Comparison of ENCODE assay signal across 5 worm cellular contexts in genomic region chrII:5389831-5390323, ce11.
TF ChIP-seq lines count a peak whose summit lies in the region.

TSS of gene ndx-6 (minus strand) at chrII:5389881.

TF ChIP-seq in whole organism, L1 larva, 84 proteins besides CTCF, POLR2A, EP300 and RAD21 (continues in another document):
- no peak for TF ChIP-seq C34B4.2 (tag; optimal IDR thresholded peaks at IDR 0.05; lab: Kevin White, UChicago)
- no peak for TF ChIP-seq ceh-8 (GFP tag; optimal IDR thresholded peaks at IDR 0.05; lab: Kevin White, UChicago)
- TF ChIP-seq zip-4 (GFP tag; optimal IDR thresholded peaks at IDR 0.05; lab: Kevin White, UChicago), result peak; percentile 36
- peak; percentile 93 for TF ChIP-seq rnt-1 (tag; optimal IDR thresholded peaks at IDR 0.05; lab: Kevin White, UChicago)
- TF ChIP-seq mab-9 (GFP tag; IDR thresholded peaks at IDR 0.05; lab: Robert Waterston, UW), result peak; percentile 39; the same call in 1 of the 2 replicates
- TF ChIP-seq nhr-12 (tag; optimal IDR thresholded peaks at IDR 0.05; lab: Kevin White, UChicago), result no peak
- no peak for TF ChIP-seq ceh-63 (GFP tag; optimal IDR thresholded peaks at IDR 0.05; lab: Kevin White, UChicago)
- peak; percentile 77 for TF ChIP-seq lin-13 (GFP tag; optimal IDR thresholded peaks at IDR 0.05; lab: Kevin White, UChicago)
- no peak for TF ChIP-seq zag-1 (tag; optimal IDR thresholded peaks at IDR 0.05; lab: Kevin White, UChicago)
- TF ChIP-seq blmp-1 (tag; optimal IDR thresholded peaks at IDR 0.05; lab: Kevin White, UChicago), result peak; percentile 81
- peak; percentile 62 for TF ChIP-seq lir-3 (tag; optimal IDR thresholded peaks at IDR 0.05; lab: Kevin White, UChicago; ENCODE audit: poor library complexity)
- peak; percentile 90 for TF ChIP-seq nhr-47 (tag; optimal IDR thresholded peaks at IDR 0.05; lab: Kevin White, UChicago)
- peak; percentile 90 for TF ChIP-seq C16A3.4 (tag; optimal IDR thresholded peaks at IDR 0.05; lab: Kevin White, UChicago)
- TF ChIP-seq nhr-84 (tag; optimal IDR thresholded peaks at IDR 0.05; lab: Kevin White, UChicago), result no peak
- peak; percentile 60 for TF ChIP-seq grh-1 (GFP tag; IDR thresholded peaks at IDR 0.05; lab: Robert Waterston, UW)
- TF ChIP-seq nhr-28 (tag; optimal IDR thresholded peaks at IDR 0.05; lab: Kevin White, UChicago), result no peak
- TF ChIP-seq dpl-1 (GFP tag; optimal IDR thresholded peaks at IDR 0.05; lab: Kevin White, UChicago), result peak; percentile 99
- peak; percentile 82 for TF ChIP-seq skn-1 (tag; optimal IDR thresholded peaks at IDR 0.05; lab: Kevin White, UChicago)

TF ChIP-seq in whole organism, L3 larva, 47 proteins besides CTCF, POLR2A, EP300 and RAD21 (continues in another document):
- TF ChIP-seq nhr-28 (tag; optimal IDR thresholded peaks at IDR 0.05; lab: Kevin White, UChicago) (no peak), ztf-4 (tag; optimal IDR thresholded peaks at IDR 0.05; lab: Kevin White, UChicago) (peak; percentile 58), ZK546.5 (tag; optimal IDR thresholded peaks at IDR 0.05; lab: Kevin White, UChicago) (no peak), ceh-28 (tag; optimal IDR thresholded peaks at IDR 0.05; lab: Kevin White, UChicago) (peak; percentile 55), daf-12 (tag; optimal IDR thresholded peaks at IDR 0.05; lab: Kevin White, UChicago) (no peak), nhr-237 (tag; optimal IDR thresholded peaks at IDR 0.05; lab: Kevin White, UChicago) (no peak), nhr-76 (tag; optimal IDR thresholded peaks at IDR 0.05; lab: Kevin White, UChicago) (no peak), lin-15B (tag; optimal IDR thresholded peaks at IDR 0.05; lab: Kevin White, UChicago) (peak; percentile 75), nhr-25 (tag; optimal IDR thresholded peaks at IDR 0.05; lab: Kevin White, UChicago) (peak; percentile 92), fkh-2 (tag; optimal IDR thresholded peaks at IDR 0.05; lab: Kevin White, UChicago) (no peak), zag-1 (tag; optimal IDR thresholded peaks at IDR 0.05; lab: Kevin White, UChicago) (no peak), nhr-23 (tag; optimal IDR thresholded peaks at IDR 0.05; lab: Kevin White, UChicago) (peak; percentile 92), eor-1 (tag; optimal IDR thresholded peaks at IDR 0.05; lab: Kevin White, UChicago) (no peak), pqm-1 (tag; optimal IDR thresholded peaks at IDR 0.05; lab: Kevin White, UChicago) (peak; percentile 29), snpc-4 (tag; optimal IDR thresholded peaks at IDR 0.05; lab: Kevin White, UChicago) (peak; percentile 75), elt-3 (tag; optimal IDR thresholded peaks at IDR 0.05; lab: Kevin White, UChicago) (no peak), nhr-77 (tag; optimal IDR thresholded peaks at IDR 0.05; lab: Kevin White, UChicago) (no peak), fos-1 (tag; optimal IDR thresholded peaks at IDR 0.05; lab: Kevin White, UChicago) (no peak), mdl-1 (tag; optimal IDR thresholded peaks at IDR 0.05; lab: Kevin White, UChicago) (no peak), pha-4 (tag; optimal IDR thresholded peaks at IDR 0.05; lab: Kevin White, UChicago) (peak; percentile 90)

TF ChIP-seq in whole organism, early embryonic, 17 proteins besides CTCF, POLR2A, EP300 and RAD21:
- TF ChIP-seq hmbx-1 (tag; optimal IDR thresholded peaks at IDR 0.05; lab: Kevin White, UChicago) (peak; percentile 7), flt-1 (GFP tag; IDR thresholded peaks at IDR 0.05; lab: Robert Waterston, UW) (no peak), F13C5.2 (tag; optimal IDR thresholded peaks at IDR 0.05; lab: Kevin White, UChicago) (peak; percentile 56), pes-1 (GFP tag; IDR thresholded peaks at IDR 0.05; lab: Robert Waterston, UW) (peak; percentile 66), aly-1 (tag; optimal IDR thresholded peaks at IDR 0.05; lab: Kevin White, UChicago) (no peak), B0310.2 (tag; optimal IDR thresholded peaks at IDR 0.05; lab: Kevin White, UChicago) (no peak), ceh-13 (GFP tag; optimal IDR thresholded peaks at IDR 0.05; lab: Kevin White, UChicago) (no peak), tbx-37 (GFP tag; conservative IDR thresholded peaks at IDR 0.05; lab: Robert Waterston, UW) (peak; percentile 45; the same call in 1 of the 2 replicates), ets-7 (tag; optimal IDR thresholded peaks at IDR 0.05; lab: Kevin White, UChicago) (peak; percentile 20), hmg-4 (GFP tag; optimal IDR thresholded peaks at IDR 0.05; lab: Kevin White, UChicago) (no peak), sea-1 (GFP tag; conservative IDR thresholded peaks at IDR 0.05; lab: Robert Waterston, UW) (no peak), hnd-1 (tag; optimal IDR thresholded peaks at IDR 0.05; lab: Kevin White, UChicago) (no peak), ceh-36 (tag; optimal IDR thresholded peaks at IDR 0.05; lab: Kevin White, UChicago) (peak; percentile 30), tbx-11 (GFP tag; IDR thresholded peaks at IDR 0.05; lab: Robert Waterston, UW) (no peak), ama-1 (optimal IDR thresholded peaks at IDR 0.05; lab: Kevin White, UChicago) (no peak), scrt-1 (GFP tag; IDR thresholded peaks at IDR 0.05; lab: Robert Waterston, UW) (no peak), tra-4 (tag; optimal IDR thresholded peaks at IDR 0.05; lab: Kevin White, UChicago) (no peak)

TF ChIP-seq in whole organism, midembryonic, 9 proteins besides CTCF, POLR2A, EP300 and RAD21:
- peak; percentile 83 for TF ChIP-seq flt-1 (GFP tag; IDR thresholded peaks at IDR 0.05; lab: Robert Waterston, UW)
- peak; percentile 46 for TF ChIP-seq cog-1 (tag; optimal IDR thresholded peaks at IDR 0.05; lab: Kevin White, UChicago)
- TF ChIP-seq med-1 (GFP tag; optimal IDR thresholded peaks at IDR 0.05; lab: Kevin White, UChicago; ENCODE audit: insufficient read depth), result no peak
- TF ChIP-seq T22C8.4 (GFP tag; IDR thresholded peaks at IDR 0.05; lab: Robert Waterston, UW), result 0 out of 2 replicates have a peak, but pooled peaks have one; percentile 10
- TF ChIP-seq klf-2 (GFP tag; conservative IDR thresholded peaks at IDR 0.05; lab: Robert Waterston, UW), result no peak
- no peak for TF ChIP-seq ref-1 (GFP tag; conservative IDR thresholded peaks at IDR 0.05; lab: Robert Waterston, UW)
- TF ChIP-seq ztf-23 (GFP tag; IDR thresholded peaks at IDR 0.05; lab: Robert Waterston, UW), result peak; percentile 73
- 0 out of 2 replicates have a peak, but pooled peaks have one; percentile 39 for TF ChIP-seq tab-1 (GFP tag; IDR thresholded peaks at IDR 0.05; lab: Robert Waterston, UW)
TF ChIP-seq in whole organism, midembryonic: peak in this region for 5.

TF ChIP-seq in whole organism, young adult, 124 proteins besides CTCF, POLR2A, EP300 and RAD21 (continues in another document):
- TF ChIP-seq mcd-1 (GFP tag; IDR thresholded peaks at IDR 0.05; lab: Robert Waterston, UW) (peak; percentile 79), F33H1.4 (GFP tag; IDR thresholded peaks at IDR 0.05; lab: Robert Waterston, UW) (peak; percentile 58), lin-26 (GFP tag; IDR thresholded peaks at IDR 0.05; lab: Robert Waterston, UW) (no peak), nhr-90 (tag; optimal IDR thresholded peaks at IDR 0.05; lab: Kevin White, UChicago) (no peak), lir-1 (GFP tag; conservative IDR thresholded peaks at IDR 0.05; lab: Robert Waterston, UW) (no peak), rcor-1 (GFP tag; IDR thresholded peaks at IDR 0.05; lab: Robert Waterston, UW) (peak; percentile 79), snpc-3.4 (tag; optimal IDR thresholded peaks at IDR 0.05; lab: Kevin White, UChicago) (peak; percentile 40), him-1 (tag; optimal IDR thresholded peaks at IDR 0.05; lab: Kevin White, UChicago) (no peak), K12H6.12 (tag; optimal IDR thresholded peaks at IDR 0.05; lab: Kevin White, UChicago) (no peak), ztf-22 (GFP tag; optimal IDR thresholded peaks at IDR 0.05; lab: Kevin White, UChicago) (no peak), F39B2.1 (GFP tag; IDR thresholded peaks at IDR 0.05; lab: Robert Waterston, UW) (no peak), nhr-120 (GFP tag; IDR thresholded peaks at IDR 0.05; lab: Robert Waterston, UW) (no peak), sptf-2 (GFP tag; optimal IDR thresholded peaks at IDR 0.05; lab: Kevin White, UChicago) (no peak), hrde-1 (tag; optimal IDR thresholded peaks at IDR 0.05; lab: Kevin White, UChicago; ENCODE audit: borderline replicate concordance) (no peak), B0019.2 (GFP tag; conservative IDR thresholded peaks at IDR 0.05; lab: Robert Waterston, UW) (no peak), xnd-1 (tag; optimal IDR thresholded peaks at IDR 0.05; lab: Kevin White, UChicago) (peak; percentile 26), dpl-1 (GFP tag; optimal IDR thresholded peaks at IDR 0.05; lab: Kevin White, UChicago) (peak; percentile 92), nhr-80 (tag; optimal IDR thresholded peaks at IDR 0.05; lab: Kevin White, UChicago) (peak; percentile 40), hlh-26 (GFP tag; conservative IDR thresholded peaks at IDR 0.05; lab: Robert Waterston, UW) (no peak), Y56A3A.18 (GFP tag; IDR thresholded peaks at IDR 0.05; lab: Robert Waterston, UW) (no peak), madf-8 (GFP tag; conservative IDR thresholded peaks at IDR 0.05; lab: Robert Waterston, UW) (no peak), B0336.3 (GFP tag; IDR thresholded peaks at IDR 0.05; lab: Robert Waterston, UW) (0 out of 2 replicates have a peak, but pooled peaks have one; percentile 55), aptf-2 (GFP tag; conservative IDR thresholded peaks at IDR 0.05; lab: Robert Waterston, UW) (no peak), nhr-27 (tag; optimal IDR thresholded peaks at IDR 0.05; lab: Kevin White, UChicago) (no peak), T26A5.8 (tag; optimal IDR thresholded peaks at IDR 0.05; lab: Kevin White, UChicago) (no peak), unc-130 (GFP tag; optimal IDR thresholded peaks at IDR 0.05; lab: Kevin White, UChicago) (no peak), athp-1 (tag; optimal IDR thresholded peaks at IDR 0.05; lab: Kevin White, UChicago) (peak; percentile 38), lin-40 (tag; optimal IDR thresholded peaks at IDR 0.05; lab: Kevin White, UChicago) (peak; percentile 80), ztf-26 (tag; optimal IDR thresholded peaks at IDR 0.05; lab: Kevin White, UChicago) (peak; percentile 9), tbp1 (GFP tag; optimal IDR thresholded peaks at IDR 0.05; lab: Kevin White, UChicago) (peak; percentile 56), ceh-91 (GFP tag; IDR thresholded peaks at IDR 0.05; lab: Robert Waterston, UW) (0 out of 2 replicates have a peak, but pooled peaks have one; percentile 33), zim-3 (tag; optimal IDR thresholded peaks at IDR 0.05; lab: Kevin White, UChicago) (no peak), nfyb-1 (GFP tag; IDR thresholded peaks at IDR 0.05; lab: Robert Waterston, UW) (peak; percentile 77; the same call in 1 of the 2 replicates), ztf-28 (GFP tag; IDR thresholded peaks at IDR 0.05; lab: Robert Waterston, UW) (no peak), bed-1 (GFP tag; IDR thresholded peaks at IDR 0.05; lab: Robert Waterston, UW) (no peak), Y53G8AR.9 (GFP tag; conservative IDR thresholded peaks at IDR 0.05; lab: Robert Waterston, UW) (peak; percentile 78), ama-1 (optimal IDR thresholded peaks at IDR 0.05; lab: Kevin White, UChicago) (no peak), ama-1 (GFP tag; optimal IDR thresholded peaks at IDR 0.05; lab: Kevin White, UChicago) (no peak)

Comparison
In these comparisons a context has a peak if more than half of its experiments do, and no peak if none do; other contexts are left out.
1. Of the 8 proteins assayed by ChIP-seq in both whole organism, young adult and whole organism, L1 larva: peak only in whole organism, young adult: none; only in whole organism, L1 larva: ama-1, nhr-90 and unc-130; in both: dpl-1, efl-1, lin-35 and snpc-4; in neither: 1.